Fruit fly (Drosophila melanogaster) whole organism, embryonic: ENCODE measurements around the gene CG43439.
A peak's percentile ranks its signal among the peaks of the same experiment; 100 is the strongest.

Experiments used
- Atf-2 ChIP-seq: fragments of 200-800 bp; sonication (Bioruptor generic); optimal IDR thresholded peaks from 2 replicates; lab custom pipeline; 2016; ENCODE audit warnings: missing biosample characterization, missing genetic modification characterization
- CG10209 ChIP-seq: fragments of 200-800 bp; sonication (Bioruptor generic); optimal IDR thresholded peaks from 3 replicates; lab custom pipeline; 2017; ENCODE audit warnings: missing biosample characterization, mild to moderate bottlenecking, missing genetic modification characterization, missing genetic modification reagents
- CG10321 ChIP-seq: fragments of 200-800 bp; sonication (Bioruptor generic); IDR thresholded peaks from 2 replicates; pipeline ENCODE4 v1.3.6; 2022; ENCODE audit warnings: missing biosample characterization, missing genetic modification characterization
- CG10543 ChIP-seq: fragments of 200-800 bp; sonication (Bioruptor generic); optimal IDR thresholded peaks from 3 replicates; lab custom pipeline; 2017; ENCODE audit warnings: missing biosample characterization, mild to moderate bottlenecking, missing genetic modification characterization, moderate library complexity
- CG10979 ChIP-seq: fragments of 200-800 bp; sonication (Bioruptor generic); optimal IDR thresholded peaks from 2 replicates; lab custom pipeline; 2018; ENCODE audit warnings: missing biosample characterization, mild to moderate bottlenecking, missing genetic modification characterization, moderate library complexity
- CG11456 ChIP-seq: fragments of 200-800 bp; sonication (Bioruptor generic); IDR thresholded peaks from 3 replicates; pipeline ENCODE4 v1.3.6; 2022; ENCODE audit warnings: missing biosample characterization, missing genetic modification characterization
- CG12769 ChIP-seq: fragments of 200-800 bp; sonication (Bioruptor generic); optimal IDR thresholded peaks from 2 replicates; lab custom pipeline; 2019; ENCODE audit warnings: missing biosample characterization, mild to moderate bottlenecking, missing genetic modification characterization, moderate library complexity
- CG14014 ChIP-seq: fragments of 200-800 bp; sonication (Bioruptor generic); IDR thresholded peaks from 2 replicates; pipeline ENCODE4 v1.3.6; 2022; ENCODE audit warnings: missing biosample characterization, missing genetic modification characterization
- CG16779 ChIP-seq: fragments of 200-800 bp; sonication (Bioruptor generic); IDR thresholded peaks from 2 replicates; pipeline ENCODE4 v1.3.6; 2022; ENCODE audit warnings: missing biosample characterization, missing genetic modification characterization
- CG1832 ChIP-seq: fragments of 200-800 bp; sonication (Bioruptor generic); optimal IDR thresholded peaks from 2 replicates; lab custom pipeline; 2017; ENCODE audit warnings: missing biosample characterization, mild to moderate bottlenecking, missing genetic modification characterization, inconsistent platforms
- CG30431 ChIP-seq: fragments of 200-800 bp; sonication (Bioruptor generic); optimal IDR thresholded peaks from 2 replicates; lab custom pipeline; 2017; ENCODE audit warnings: missing biosample characterization, missing genetic modification characterization
- CG4360 ChIP-seq: fragments of 200-800 bp; sonication (Bioruptor generic); IDR thresholded peaks from 2 replicates; pipeline ENCODE4 v1.3.6; 2022; ENCODE audit warnings: missing biosample characterization, missing genetic modification characterization
- CG4854 ChIP-seq: fragments of 200-800 bp; sonication (Bioruptor generic); optimal IDR thresholded peaks from 2 replicates; lab custom pipeline; 2016; ENCODE audit warnings: missing biosample characterization, missing genetic modification characterization, inconsistent platforms
- CG7786 ChIP-seq: fragments of 200-800 bp; sonication (Bioruptor generic); optimal IDR thresholded peaks from 2 replicates; lab custom pipeline; 2016; ENCODE audit warnings: missing biosample characterization, missing genetic modification characterization
- CG8478 ChIP-seq: fragments of >200 bp; optimal IDR thresholded peaks from 2 replicates; lab custom pipeline; 2018
- CG9215 ChIP-seq: fragments of 200-800 bp; sonication (Bioruptor generic); IDR thresholded peaks from 2 replicates; pipeline ENCODE4 v1.3.6; 2022; ENCODE audit warnings: missing biosample characterization, missing genetic modification characterization
- CG9876 ChIP-seq: fragments of 200-800 bp; sonication (Bioruptor generic); optimal IDR thresholded peaks from 2 replicates; lab custom pipeline; 2016; ENCODE audit warnings: missing biosample characterization, missing genetic modification characterization
- D19B ChIP-seq: fragments of 200-800 bp; sonication (Bioruptor generic); optimal IDR thresholded peaks from 2 replicates; lab custom pipeline; 2017; ENCODE audit warnings: missing biosample characterization, mild to moderate bottlenecking, missing genetic modification characterization
- Deaf1 ChIP-seq: fragments of 200-800 bp; optimal IDR thresholded peaks from 3 replicates; lab custom pipeline; 2019; ENCODE audit warnings: missing biosample characterization, mild to moderate bottlenecking, missing genetic modification characterization, moderate library complexity
- Hr78 ChIP-seq, 2 experiments: fragments of 200-800 bp in 1 of 2; fragments of >200 bp in 1 of 2; sonication (Bioruptor generic) in 1 of 2; optimal IDR thresholded peaks; 2 replicates each; lab custom pipeline; 2017 to 2019; ENCODE audit warnings: missing biosample characterization in 2 of 2, missing genetic modification characterization in 2 of 2, mild to moderate bottlenecking in 1 of 2, moderate library complexity in 1 of 2
- MTF-1 ChIP-seq: fragments of 200-800 bp; sonication (Bioruptor generic); optimal IDR thresholded peaks from 2 replicates; lab custom pipeline; 2018; ENCODE audit warnings: missing biosample characterization, mild to moderate bottlenecking, missing genetic modification characterization, borderline replicate concordance
- Nf-YB ChIP-seq: fragments of 200-800 bp; sonication (Bioruptor generic); optimal IDR thresholded peaks from 3 replicates; lab custom pipeline; 2019; ENCODE audit warnings: missing biosample characterization, mild to moderate bottlenecking, missing genetic modification characterization, moderate library complexity
- NfI ChIP-seq: fragments of 200-800 bp; sonication (Bioruptor generic); optimal IDR thresholded peaks from 3 replicates; lab custom pipeline; 2018; ENCODE audit warnings: missing biosample characterization, mild to moderate bottlenecking, missing genetic modification characterization, moderate library complexity
- Side ChIP-seq: fragments of 200-800 bp; sonication (Bioruptor generic); optimal IDR thresholded peaks from 2 replicates; lab custom pipeline; 2016; ENCODE audit warnings: missing biosample characterization, missing genetic modification characterization
- TFAM ChIP-seq: fragments of 200-800 bp; sonication (Bioruptor generic); optimal IDR thresholded peaks from 2 replicates; lab custom pipeline; 2017; ENCODE audit warnings: missing biosample characterization, missing genetic modification characterization, inconsistent platforms
- ab ChIP-seq: fragments of 200-800 bp; sonication (Bioruptor generic); optimal IDR thresholded peaks from 2 replicates; lab custom pipeline; 2016; ENCODE audit warnings: missing biosample characterization, missing genetic modification characterization
- abd-A ChIP-seq: fragments of 200-800 bp; sonication (Bioruptor generic); optimal IDR thresholded peaks from 3 replicates; lab custom pipeline; 2019; ENCODE audit warnings: missing biosample characterization, mild to moderate bottlenecking, missing genetic modification characterization, moderate library complexity
- ac ChIP-seq: fragments of 200-800 bp; sonication (Bioruptor generic); optimal IDR thresholded peaks from 3 replicates; lab custom pipeline; 2017; ENCODE audit warnings: missing biosample characterization, mild to moderate bottlenecking, missing genetic modification characterization
- bab2 ChIP-seq: fragments of 200-800 bp; sonication (Bioruptor generic); optimal IDR thresholded peaks from 2 replicates; lab custom pipeline; 2016; ENCODE audit warnings: missing biosample characterization, missing genetic modification characterization
- btn ChIP-seq: fragments of 200-800 bp; sonication (Bioruptor generic); optimal IDR thresholded peaks from 2 replicates; lab custom pipeline; 2016; ENCODE audit warnings: missing biosample characterization, missing genetic modification characterization
- cg ChIP-seq: fragments of 200-800 bp; sonication (Bioruptor generic); optimal IDR thresholded peaks from 3 replicates; lab custom pipeline; 2019; ENCODE audit warnings: missing biosample characterization, mild to moderate bottlenecking, missing genetic modification characterization, moderate library complexity
- cwo ChIP-seq: fragments of 200-800 bp; sonication (Bioruptor generic); optimal IDR thresholded peaks from 3 replicates; lab custom pipeline; 2017; ENCODE audit warnings: missing biosample characterization, missing genetic modification characterization, mild to moderate bottlenecking, moderate library complexity, missing genetic modification reagents
- lmd ChIP-seq: fragments of 200-800 bp; sonication (Bioruptor generic); IDR thresholded peaks from 2 replicates; pipeline ENCODE4 v1.3.6; 2022; ENCODE audit warnings: missing biosample characterization, missing genetic modification characterization
- lov ChIP-seq, 2 experiments: fragments of 200-800 bp in 1 of 2; fragments of >200 bp in 1 of 2; sonication (Bioruptor generic) in 1 of 2; IDR thresholded peaks in 1 of 2; optimal IDR thresholded peaks in 1 of 2; 2 replicates in 1 of 2; 3 replicates in 1 of 2; pipeline versions ENCODE4 v1.3.6 to Lab custom; 2017 to 2022; ENCODE audit warnings: missing biosample characterization in 1 of 2, missing genetic modification characterization in 1 of 2
- luna ChIP-seq: fragments of 200-800 bp; sonication (Bioruptor generic); optimal IDR thresholded peaks from 2 replicates; lab custom pipeline; 2016; ENCODE audit warnings: missing biosample characterization, missing genetic modification characterization
- maf-S ChIP-seq: fragments of 200-800 bp; sonication (Bioruptor generic); optimal IDR thresholded peaks from 2 replicates; lab custom pipeline; 2016; ENCODE audit warnings: missing biosample characterization, missing genetic modification characterization
- mld ChIP-seq: fragments of 200-800 bp; sonication (Bioruptor generic); IDR thresholded peaks from 3 replicates; pipeline ENCODE4 v1.3.6; 2022; ENCODE audit warnings: missing biosample characterization, missing genetic modification characterization; ENCODE audit not compliant: partially characterized antibody
- nmo ChIP-seq: fragments of 200-800 bp; sonication (Bioruptor generic); optimal IDR thresholded peaks from 2 replicates; lab custom pipeline; 2018; ENCODE audit warnings: missing biosample characterization, mild to moderate bottlenecking, missing genetic modification characterization, moderate library complexity
- org-1 ChIP-seq: fragments of 200-800 bp; sonication (Bioruptor generic); optimal IDR thresholded peaks from 2 replicates; lab custom pipeline; 2017; ENCODE audit warnings: missing biosample characterization, missing genetic modification characterization
- pzg ChIP-seq: fragments of 200-800 bp; sonication (Bioruptor generic); optimal IDR thresholded peaks from 3 replicates; lab custom pipeline; 2018; ENCODE audit warnings: missing biosample characterization, mild to moderate bottlenecking, missing genetic modification characterization, moderate library complexity
- sd ChIP-seq: fragments of 200-800 bp; sonication (Bioruptor generic); optimal IDR thresholded peaks from 3 replicates; lab custom pipeline; 2018; ENCODE audit warnings: missing biosample characterization, mild to moderate bottlenecking, missing genetic modification characterization, moderate library complexity
- sima ChIP-seq: fragments of 200-800 bp; sonication (Bioruptor generic); optimal IDR thresholded peaks from 2 replicates; lab custom pipeline; 2016; ENCODE audit warnings: missing biosample characterization, missing genetic modification characterization
- slbo ChIP-seq: fragments of 200-800 bp; sonication (Bioruptor generic); IDR thresholded peaks from 2 replicates; pipeline ENCODE4 v1.3.6; 2022; ENCODE audit warnings: missing biosample characterization, missing genetic modification characterization
- sob ChIP-seq: fragments of 200-800 bp; sonication (Bioruptor generic); IDR thresholded peaks from 2 replicates; pipeline ENCODE4 v1.3.6; 2022; ENCODE audit warnings: missing biosample characterization, missing genetic modification characterization
- sr ChIP-seq: fragments of 200-800 bp; sonication (Bioruptor generic); IDR thresholded peaks from 3 replicates; pipeline ENCODE4 v1.3.6; 2022; ENCODE audit warnings: missing biosample characterization, missing genetic modification characterization
- sug ChIP-seq: fragments of 200-800 bp; optimal IDR thresholded peaks from 2 replicates; lab custom pipeline; 2019; ENCODE audit warnings: missing biosample characterization, mild to moderate bottlenecking, missing genetic modification characterization, moderate library complexity
- tll ChIP-seq, 2 experiments: fragments of 200-800 bp in 1 of 2; fragments of >200 bp in 1 of 2; sonication (Bioruptor generic) in 1 of 2; optimal IDR thresholded peaks; 2 replicates each; lab custom pipeline; 2017 to 2019; ENCODE audit warnings: missing biosample characterization in 2 of 2, missing genetic modification characterization in 2 of 2, mild to moderate bottlenecking in 1 of 2, moderate library complexity in 1 of 2
- twi ChIP-seq: fragments of 200-800 bp; optimal IDR thresholded peaks from 2 replicates; lab custom pipeline; 2019; ENCODE audit warnings: missing biosample characterization, mild to moderate bottlenecking, missing genetic modification characterization, moderate library complexity
- vvl ChIP-seq: fragments of 200-800 bp; sonication (Bioruptor generic); IDR thresholded peaks from 2 replicates; pipeline ENCODE4 v1.3.6; 2022; ENCODE audit warnings: missing biosample characterization, missing genetic modification characterization

CG43439 gene

dm6 chr3L:6981823-6982222 is 2.6 kb downstream of the CG43439 start (continued):
- TF ChIP-seq btn (GFP tag; lab: Kevin White, UChicago) = peak; percentile 18
- TF ChIP-seq CG14014 = no peak
- TF ChIP-seq mld (GFP tag; lab: Robert Waterston, UW) = no peak
- no peak for TF ChIP-seq luna (GFP tag; lab: Kevin White, UChicago)
- TF ChIP-seq ac (GFP tag; lab: Kevin White, UChicago) = peak; percentile 66
- TF ChIP-seq MTF-1 = no peak
- TF ChIP-seq TFAM (GFP tag; lab: Kevin White, UChicago) = no peak
- TF ChIP-seq CG10209 (GFP tag; lab: Kevin White, UChicago) = peak; percentile 49
- no peak for TF ChIP-seq cg
- no peak for TF ChIP-seq slbo (GFP tag; lab: Robert Waterston, UW)
- no peak for TF ChIP-seq CG12769 (tag; lab: Kevin White, UChicago)
- TF ChIP-seq CG16779 (GFP tag; lab: Robert Waterston, UW) = no peak
- peak; percentile 62 for TF ChIP-seq CG30431
- no peak for TF ChIP-seq sob (GFP tag; lab: Robert Waterston, UW)
- no peak for TF ChIP-seq NfI (GFP tag; lab: Kevin White, UChicago)
- no peak for TF ChIP-seq sug (tag; lab: Kevin White, UChicago)
- no peak for TF ChIP-seq sima (GFP tag; lab: Kevin White, UChicago)
- no peak for TF ChIP-seq Atf-2 (GFP tag; lab: Kevin White, UChicago)
- peak; percentile 25 for TF ChIP-seq org-1
- TF ChIP-seq pzg (GFP tag; lab: Kevin White, UChicago) = no peak
- TF ChIP-seq CG11456 (GFP tag; lab: Robert Waterston, UW) = no peak
- TF ChIP-seq CG10979 (tag; lab: Kevin White, UChicago) = peak; percentile 74
- TF ChIP-seq tll (GFP tag; optimal IDR thresholded peaks at IDR 0.05; lab: Kevin White, UChicago) = no peak
- no peak for TF ChIP-seq D19B
- peak; percentile 72 for TF ChIP-seq nmo (GFP tag; lab: Kevin White, UChicago)
- no peak for TF ChIP-seq CG9215 (GFP tag; lab: Robert Waterston, UW)

dm6 chr3L:6981109-6981741 is 3.2 kb downstream of the CG43439 start:
- TF ChIP-seq CG8478 (lab: Kevin White, UChicago) = peak; percentile 28
- TF ChIP-seq TFAM (GFP tag; lab: Kevin White, UChicago) = no peak
- TF ChIP-seq lmd (GFP tag; lab: Robert Waterston, UW) = 0 out of 2 replicates have a peak, but pooled peaks have one; percentile 23
- TF ChIP-seq sr (GFP tag; lab: Robert Waterston, UW) = peak; percentile 58; the same call in 1 of the 3 replicates
- TF ChIP-seq D19B = no peak
- no peak for TF ChIP-seq bab2 (GFP tag; lab: Kevin White, UChicago)
- TF ChIP-seq CG10321 (GFP tag; lab: Robert Waterston, UW) = peak; percentile 81
- no peak for TF ChIP-seq Side (GFP tag; lab: Kevin White, UChicago)
- no peak for TF ChIP-seq lov (optimal IDR thresholded peaks at IDR 0.05; lab: Kevin White, UChicago)
- no peak for TF ChIP-seq lov (GFP tag; IDR thresholded peaks at IDR 0.05; lab: Robert Waterston, UW)
- TF ChIP-seq abd-A (tag; lab: Kevin White, UChicago) = peak; percentile 71
- TF ChIP-seq CG4854 = no peak
- TF ChIP-seq maf-S (GFP tag; lab: Kevin White, UChicago) = no peak
- peak; percentile 71 for TF ChIP-seq CG1832 (GFP tag; lab: Kevin White, UChicago)
- TF ChIP-seq sd (tag; lab: Kevin White, UChicago) = peak; percentile 10
- no peak for TF ChIP-seq vvl
- TF ChIP-seq ab (GFP tag; lab: Kevin White, UChicago) = no peak
- TF ChIP-seq CG4360 (GFP tag; lab: Robert Waterston, UW) = peak; percentile 95
- peak in 1 of 2 experiments; percentile 5 for TF ChIP-seq Hr78 (GFP tag; optimal IDR thresholded peaks at IDR 0.05; lab: Kevin White, UChicago)
- TF ChIP-seq cwo = peak; percentile 53
- no peak for TF ChIP-seq CG7786
- TF ChIP-seq CG9876 (GFP tag; lab: Kevin White, UChicago) = no peak
- TF ChIP-seq Nf-YB = peak; percentile 10
- peak; percentile 79 for TF ChIP-seq twi
- peak; percentile 38 for TF ChIP-seq CG10543 (GFP tag; lab: Kevin White, UChicago)
- peak; percentile 6 for TF ChIP-seq Deaf1
